Fruit fly (Drosophila melanogaster): ENCODE results near the gene RpS3.

DNA sequence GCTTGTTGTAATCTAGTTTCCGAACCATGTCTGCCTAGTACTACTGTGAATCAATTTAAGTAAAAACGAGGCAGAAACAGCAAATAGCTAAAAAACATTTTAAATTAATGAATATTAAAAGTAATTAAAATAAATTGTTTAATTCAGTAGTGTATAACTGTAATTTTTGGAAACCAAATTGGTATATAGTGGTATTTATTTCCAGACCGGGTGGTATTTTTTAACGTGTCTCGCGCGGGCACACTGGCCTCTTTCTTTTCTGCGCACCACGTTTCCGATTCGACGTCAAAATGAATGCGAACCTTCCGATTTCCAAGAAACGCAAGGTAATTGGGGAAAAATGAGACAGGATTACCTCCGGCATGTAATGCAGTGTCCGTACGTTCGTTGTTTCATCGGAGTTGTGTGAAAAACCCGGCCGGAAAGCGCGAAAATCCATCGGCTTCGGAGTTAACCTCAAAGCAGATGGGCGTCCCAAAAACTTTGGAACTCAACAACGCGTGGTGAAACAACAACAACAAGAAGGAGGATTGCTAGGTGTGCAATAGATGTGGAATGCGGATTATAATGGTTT lies at the start of gene RpS3:
- TF ChIP-seq CG8119 (GFP tag; IDR thresholded peaks at IDR 0.05) = no peak
- TF ChIP-seq Gug (GFP tag; IDR thresholded peaks at IDR 0.05) = no peak
- no peak for TF ChIP-seq Met (GFP tag; optimal IDR thresholded peaks at IDR 0.05)
- TF ChIP-seq Lpt (GFP tag; optimal IDR thresholded peaks at IDR 0.05) = no peak
- TF ChIP-seq net (GFP tag; optimal IDR thresholded peaks at IDR 0.05) = peak; percentile 14
- peak; percentile 25 to 49 for TF ChIP-seq ss (GFP tag; optimal IDR thresholded peaks at IDR 0.05)
- no peak for TF ChIP-seq CG16779 (tag; optimal IDR thresholded peaks at IDR 0.05)
- TF ChIP-seq CG6792 (GFP tag; optimal IDR thresholded peaks at IDR 0.05) = no peak
- TF ChIP-seq Ets21C (GFP tag; optimal IDR thresholded peaks at IDR 0.05) = no peak
- no peak for TF ChIP-seq Hr4 (GFP tag; optimal IDR thresholded peaks at IDR 0.05)
- TF ChIP-seq dsx (GFP tag; optimal IDR thresholded peaks at IDR 0.05; ENCODE audit: poor library complexity, severe bottlenecking) = no peak
- no peak for TF ChIP-seq CG15336 (GFP tag; IDR thresholded peaks at IDR 0.05)
- no peak for TF ChIP-seq dac (GFP tag; optimal IDR thresholded peaks at IDR 0.05)
